Fruit fly (Drosophila melanogaster) whole organism, embryonic: ENCODE measurements around the gene CG15814.

Source experiments
- B-H2 ChIP-seq: fragments of 200-800 bp; sonication (Bioruptor generic); optimal IDR thresholded peaks from 2 replicates; lab custom pipeline; 2018; ENCODE audit warnings: missing biosample characterization, mild to moderate bottlenecking, missing genetic modification characterization
- Bteb2 ChIP-seq: fragments of 200-800 bp; sonication (Bioruptor generic); optimal IDR thresholded peaks from 2 replicates; lab custom pipeline; 2016; ENCODE audit warnings: missing biosample characterization, missing genetic modification characterization
- CG10543 ChIP-seq: fragments of 200-800 bp; sonication (Bioruptor generic); optimal IDR thresholded peaks from 3 replicates; lab custom pipeline; 2017; ENCODE audit warnings: missing biosample characterization, mild to moderate bottlenecking, missing genetic modification characterization, moderate library complexity
- CG11093 ChIP-seq: fragments of 200-800 bp; sonication (Bioruptor generic); IDR thresholded peaks from 3 replicates; pipeline ENCODE4 v1.3.6; 2022; ENCODE audit warnings: missing biosample characterization, missing genetic modification characterization
- CG11247 ChIP-seq: fragments of 200-800 bp; sonication (Bioruptor generic); IDR thresholded peaks from 2 replicates; pipeline ENCODE4 v1.3.6; 2022; ENCODE audit warnings: missing biosample characterization, missing genetic modification characterization
- CG11456 ChIP-seq: fragments of 200-800 bp; sonication (Bioruptor generic); IDR thresholded peaks from 3 replicates; pipeline ENCODE4 v1.3.6; 2022; ENCODE audit warnings: missing biosample characterization, missing genetic modification characterization
- CG12219 ChIP-seq: fragments of 200-800 bp; sonication (Bioruptor generic); optimal IDR thresholded peaks from 3 replicates; lab custom pipeline; 2018; ENCODE audit warnings: missing biosample characterization, mild to moderate bottlenecking, missing genetic modification characterization
- CG1602 ChIP-seq: fragments of 200-800 bp; sonication (Bioruptor generic); optimal IDR thresholded peaks from 3 replicates; lab custom pipeline; 2016; ENCODE audit warnings: missing biosample characterization, missing genetic modification characterization
- CG18599 ChIP-seq: fragments of 200-800 bp; sonication (Bioruptor generic); optimal IDR thresholded peaks from 3 replicates; lab custom pipeline; 2017; ENCODE audit warnings: missing biosample characterization, missing genetic modification characterization, mild to moderate bottlenecking, moderate library complexity, missing genetic modification reagents
- CG2116 ChIP-seq: fragments of 200-800 bp; sonication (Bioruptor generic); optimal IDR thresholded peaks from 3 replicates; lab custom pipeline; 2018; ENCODE audit warnings: missing biosample characterization, mild to moderate bottlenecking, missing genetic modification characterization
- CG2712 ChIP-seq: fragments of 200-800 bp; optimal IDR thresholded peaks from 3 replicates; lab custom pipeline; 2019; ENCODE audit warnings: missing biosample characterization, mild to moderate bottlenecking, missing genetic modification characterization, moderate library complexity
- CG33557 ChIP-seq: fragments of 200-800 bp; sonication (Bioruptor generic); optimal IDR thresholded peaks from 2 replicates; lab custom pipeline; 2019; ENCODE audit warnings: missing biosample characterization, mild to moderate bottlenecking, missing genetic modification characterization, moderate library complexity
- CG4854 ChIP-seq: fragments of 200-800 bp; sonication (Bioruptor generic); optimal IDR thresholded peaks from 2 replicates; lab custom pipeline; 2016; ENCODE audit warnings: missing biosample characterization, missing genetic modification characterization, inconsistent platforms
- CG6272 ChIP-seq: fragments of 200-800 bp; sonication (Bioruptor generic); IDR thresholded peaks from 2 replicates; pipeline ENCODE4 v1.3.6; 2022; ENCODE audit warnings: missing biosample characterization, missing genetic modification characterization
- CG6813 ChIP-seq: fragments of 200-800 bp; sonication (Bioruptor generic); optimal IDR thresholded peaks from 2 replicates; lab custom pipeline; 2017; ENCODE audit warnings: missing biosample characterization, missing genetic modification characterization, mild to moderate bottlenecking, moderate library complexity, missing genetic modification reagents
- CG7987 ChIP-seq: fragments of 200-800 bp; sonication (Bioruptor generic); optimal IDR thresholded peaks from 2 replicates; lab custom pipeline; 2018; ENCODE audit warnings: missing biosample characterization, mild to moderate bottlenecking, missing genetic modification characterization, moderate library complexity
- CG9215 ChIP-seq: fragments of 200-800 bp; sonication (Bioruptor generic); IDR thresholded peaks from 2 replicates; pipeline ENCODE4 v1.3.6; 2022; ENCODE audit warnings: missing biosample characterization, missing genetic modification characterization
- CrebB ChIP-seq: fragments of 200-800 bp; sonication (Bioruptor generic); optimal IDR thresholded peaks from 3 replicates; lab custom pipeline; 2018; ENCODE audit warnings: missing biosample characterization, mild to moderate bottlenecking, missing genetic modification characterization
- Dbx ChIP-seq: fragments of 200-800 bp; sonication (Bioruptor generic); IDR thresholded peaks from 3 replicates; pipeline ENCODE4 v1.3.6; 2022; ENCODE audit warnings: missing biosample characterization, missing genetic modification characterization
- Doc2 ChIP-seq: fragments of 200-800 bp; sonication (Bioruptor generic); IDR thresholded peaks from 2 replicates; pipeline ENCODE4 v1.3.6; 2022; ENCODE audit warnings: missing biosample characterization, missing genetic modification characterization
- Doc3 ChIP-seq: fragments of 200-800 bp; sonication (Bioruptor generic); IDR thresholded peaks from 3 replicates; pipeline ENCODE4 v1.3.6; 2022; ENCODE audit warnings: missing biosample characterization, missing genetic modification characterization; ENCODE audit not compliant: partially characterized antibody
- Gug ChIP-seq: fragments of 200-800 bp; sonication (Bioruptor generic); IDR thresholded peaks from 4 replicates; pipeline ENCODE4 v1.3.6; 2022; ENCODE audit warnings: missing biosample characterization, missing genetic modification characterization
- HLH54F ChIP-seq: fragments of 200-800 bp; sonication (Bioruptor generic); optimal IDR thresholded peaks from 3 replicates; lab custom pipeline; 2016; ENCODE audit warnings: missing biosample characterization, missing genetic modification characterization
- HLHmδ ChIP-seq: fragments of 200-800 bp; sonication (Bioruptor generic); optimal IDR thresholded peaks from 2 replicates; lab custom pipeline; 2018; ENCODE audit warnings: missing biosample characterization, mild to moderate bottlenecking, missing genetic modification characterization, moderate library complexity
- NC2β ChIP-seq: fragments of 200-800 bp; sonication (Bioruptor generic); optimal IDR thresholded peaks from 2 replicates; lab custom pipeline; 2016; ENCODE audit warnings: missing biosample characterization, missing genetic modification characterization
- Rx ChIP-seq: fragments of 200-800 bp; sonication (Bioruptor generic); IDR thresholded peaks from 2 replicates; pipeline ENCODE4 v1.3.6; 2022; ENCODE audit warnings: missing biosample characterization, missing genetic modification characterization
- Sin3A ChIP-seq: fragments of >200 bp; optimal IDR thresholded peaks from 2 replicates; lab custom pipeline; 2018
- Sox102F ChIP-seq: fragments of 200-800 bp; sonication (Bioruptor generic); optimal IDR thresholded peaks from 2 replicates; lab custom pipeline; 2018; ENCODE audit warnings: missing biosample characterization, mild to moderate bottlenecking, missing genetic modification characterization, moderate library complexity
- Spps ChIP-seq: fragments of 200-800 bp; sonication (Bioruptor generic); optimal IDR thresholded peaks from 2 replicates; lab custom pipeline; 2018; ENCODE audit warnings: missing biosample characterization, mild to moderate bottlenecking, missing genetic modification characterization
- Trl ChIP-seq, 3 experiments: fragments of >200 bp in 2 of 3; fragments of 200-800 bp in 1 of 3; sonication (Bioruptor generic) in 1 of 3; optimal IDR thresholded peaks; 2 replicates in 1 of 3; 3 replicates in 2 of 3; lab custom pipeline; 2016 to 2017; ENCODE audit warnings: missing biosample characterization in 1 of 3, missing genetic modification characterization in 1 of 3
- YL-1 ChIP-seq: fragments of 200-800 bp; sonication (Bioruptor generic); optimal IDR thresholded peaks from 3 replicates; lab custom pipeline; 2017; ENCODE audit warnings: missing biosample characterization, mild to moderate bottlenecking, missing genetic modification characterization
- ase ChIP-seq: fragments of 200-800 bp; sonication (Bioruptor generic); IDR thresholded peaks from 3 replicates; pipeline ENCODE4 v1.3.6; 2022; ENCODE audit warnings: missing biosample characterization, missing genetic modification characterization
- ash1 ChIP-seq: fragments of 200-800 bp; sonication (Bioruptor generic); optimal IDR thresholded peaks from 2 replicates; lab custom pipeline; 2018; ENCODE audit warnings: missing biosample characterization, mild to moderate bottlenecking, missing genetic modification characterization
- chn ChIP-seq: fragments of 200-800 bp; sonication (Bioruptor generic); optimal IDR thresholded peaks from 2 replicates; lab custom pipeline; 2016; ENCODE audit warnings: missing biosample characterization, missing genetic modification characterization
- ci ChIP-seq: fragments of 200-800 bp; sonication (Bioruptor generic); IDR thresholded peaks from 3 replicates; pipeline ENCODE4 v1.3.6; 2022; ENCODE audit warnings: missing biosample characterization, missing genetic modification characterization
- crp ChIP-seq, 2 experiments: fragments of 200-800 bp; sonication (Bioruptor generic); optimal IDR thresholded peaks; 2 replicates in 1 of 2; 3 replicates in 1 of 2; lab custom pipeline; 2017; ENCODE audit warnings: missing biosample characterization in 2 of 2, missing genetic modification characterization in 2 of 2, mild to moderate bottlenecking in 1 of 2, moderate library complexity in 1 of 2
- cwo ChIP-seq: fragments of 200-800 bp; sonication (Bioruptor generic); optimal IDR thresholded peaks from 3 replicates; lab custom pipeline; 2017; ENCODE audit warnings: missing biosample characterization, missing genetic modification characterization, mild to moderate bottlenecking, moderate library complexity, missing genetic modification reagents
- dan ChIP-seq: fragments of 200-800 bp; sonication (Bioruptor generic); IDR thresholded peaks from 2 replicates; pipeline ENCODE4 v1.3.6; 2022; ENCODE audit warnings: missing biosample characterization, missing genetic modification characterization
- dpn ChIP-seq, 2 experiments: fragments of 200-800 bp; sonication (Bioruptor generic); optimal IDR thresholded peaks; 3 replicates each; lab custom pipeline; 2016; ENCODE audit warnings: missing biosample characterization in 2 of 2, missing genetic modification characterization in 2 of 2
- gem ChIP-seq: fragments of 200-800 bp; sonication (Bioruptor generic); optimal IDR thresholded peaks from 2 replicates; lab custom pipeline; 2019; ENCODE audit warnings: missing biosample characterization, mild to moderate bottlenecking, missing genetic modification characterization, moderate library complexity
- hb ChIP-seq: fragments of 200-800 bp; sonication (Bioruptor generic); IDR thresholded peaks from 3 replicates; pipeline ENCODE4 v1.3.6; 2022; ENCODE audit warnings: missing biosample characterization, missing genetic modification characterization; ENCODE audit not compliant: partially characterized antibody
- hth ChIP-seq: fragments of >200 bp; optimal IDR thresholded peaks from 2 replicates; lab custom pipeline; 2017; ENCODE audit warnings: inconsistent platforms
- insv ChIP-seq, 2 experiments: fragments of 200-800 bp; sonication (Bioruptor generic); optimal IDR thresholded peaks; 3 replicates each; lab custom pipeline; 2016 to 2018; ENCODE audit warnings: missing biosample characterization in 2 of 2, missing genetic modification characterization in 2 of 2
- jumu ChIP-seq: fragments of 200-800 bp; sonication (Bioruptor generic); optimal IDR thresholded peaks from 3 replicates; lab custom pipeline; 2016; ENCODE audit warnings: missing biosample characterization, missing genetic modification characterization
- kah ChIP-seq: fragments of 200-800 bp; sonication (Bioruptor generic); optimal IDR thresholded peaks from 2 replicates; lab custom pipeline; 2018; ENCODE audit warnings: missing biosample characterization, mild to moderate bottlenecking, missing genetic modification characterization
- pita ChIP-seq: fragments of 200-800 bp; sonication (Bioruptor generic); optimal IDR thresholded peaks from 2 replicates; lab custom pipeline; 2017; ENCODE audit warnings: missing biosample characterization, mild to moderate bottlenecking, missing genetic modification characterization
- seq ChIP-seq: fragments of 200-800 bp; sonication (Bioruptor generic); IDR thresholded peaks from 2 replicates; pipeline ENCODE4 v1.3.6; 2022; ENCODE audit warnings: missing biosample characterization, missing genetic modification characterization
- so ChIP-seq: fragments of 200-800 bp; sonication (Bioruptor generic); IDR thresholded peaks from 3 replicates; pipeline ENCODE4 v1.3.6; 2022; ENCODE audit warnings: missing biosample characterization, missing genetic modification characterization
- wor ChIP-seq: fragments of 200-800 bp; sonication (Bioruptor generic); IDR thresholded peaks from 2 replicates; pipeline ENCODE4 v1.3.6; 2022; ENCODE audit warnings: missing biosample characterization, missing genetic modification characterization
- zfh2 ChIP-seq: fragments of 200-800 bp; sonication (Bioruptor generic); optimal IDR thresholded peaks from 2 replicates; lab custom pipeline; 2016; ENCODE audit warnings: missing biosample characterization, missing genetic modification characterization

The CG15814 gene

DNA sequence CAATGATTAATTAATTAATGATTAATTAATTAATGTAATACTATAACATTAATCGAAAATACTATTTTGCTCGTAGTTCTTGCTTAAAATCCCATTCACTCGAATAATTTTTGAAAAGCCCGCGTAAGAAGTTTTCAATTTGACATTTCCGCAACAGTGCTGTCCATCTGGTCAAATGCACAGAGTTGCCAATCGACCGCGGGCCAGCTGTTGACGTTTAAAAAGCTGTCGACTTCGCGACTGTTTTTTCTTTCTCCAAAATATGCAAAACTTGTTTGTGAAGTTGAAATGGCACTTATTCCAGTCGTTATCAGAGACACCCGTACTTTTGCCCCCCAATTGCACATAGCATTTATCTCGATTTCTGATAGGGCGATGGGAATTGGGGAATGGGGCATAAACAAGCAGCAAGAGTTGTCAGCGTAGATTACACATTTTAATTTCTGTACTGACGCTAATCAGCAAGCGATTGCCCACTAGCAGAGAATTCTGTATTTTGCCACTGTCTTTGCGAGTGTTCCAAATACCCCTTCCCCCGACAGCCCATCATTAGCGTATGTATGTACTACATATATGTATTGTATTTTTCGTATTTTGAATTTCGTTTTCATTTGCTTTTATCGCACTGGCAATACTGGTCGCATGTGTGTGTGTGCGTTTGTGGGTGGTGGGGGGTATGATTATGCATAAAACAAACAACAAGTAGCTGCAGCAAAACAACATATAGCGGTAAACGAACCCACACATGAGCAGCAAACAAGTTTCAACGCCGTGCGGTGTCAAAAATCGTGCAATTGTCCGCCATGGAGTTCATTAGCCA, 6.5 kb upstream of the CG15814 start, which contains the start of gene Srx (continued):
- TF ChIP-seq jumu (GFP tag; lab: Kevin White, UChicago) (no peak), CG4854 (GFP tag; lab: Kevin White, UChicago) (no peak), Spps (no peak), CG10543 (GFP tag; lab: Kevin White, UChicago) (peak; percentile 77), ase (GFP tag; lab: Robert Waterston, UW) (no peak), CG6813 (GFP tag; lab: Kevin White, UChicago) (no peak), cwo (GFP tag; lab: Kevin White, UChicago) (no peak), kah (GFP tag; lab: Kevin White, UChicago) (no peak), CG6272 (GFP tag; lab: Robert Waterston, UW) (no peak), Dbx (no peak), so (GFP tag; lab: Robert Waterston, UW) (0 out of 3 replicates have a peak, but pooled peaks have one; percentile 35), YL-1 (GFP tag; lab: Kevin White, UChicago) (no peak), CG11456 (GFP tag; lab: Robert Waterston, UW) (no peak), Trl (optimal IDR thresholded peaks at IDR 0.05; lab: Kevin White, UChicago) (no peak), Trl (GFP tag; optimal IDR thresholded peaks at IDR 0.05; lab: Kevin White, UChicago) (no peak), Doc3 (GFP tag; lab: Robert Waterston, UW) (no peak), CrebB (tag; lab: Kevin White, UChicago) (peak; percentile 13), Doc2 (no peak), hth (lab: Kevin White, UChicago) (no peak), CG2116 (peak; percentile 53), HLH54F (GFP tag; lab: Kevin White, UChicago) (peak; percentile 26), zfh2 (GFP tag; lab: Kevin White, UChicago) (peak; percentile 12), ci (GFP tag; lab: Robert Waterston, UW) (no peak), ash1 (GFP tag; lab: Kevin White, UChicago) (no peak), CG12219 (GFP tag; lab: Kevin White, UChicago) (no peak), wor (GFP tag; lab: Robert Waterston, UW) (no peak), Sox102F (GFP tag; lab: Kevin White, UChicago) (no peak), CG11247 (GFP tag; lab: Robert Waterston, UW) (no peak), Bteb2 (GFP tag; lab: Kevin White, UChicago) (no peak), NC2β (GFP tag; lab: Kevin White, UChicago) (no peak), CG18599 (GFP tag; lab: Kevin White, UChicago) (peak; percentile 60), insv (GFP tag; optimal IDR thresholded peaks at IDR 0.05; lab: Kevin White, UChicago) (peak in 1 of 2 experiments; percentile 4), chn (GFP tag; lab: Kevin White, UChicago) (no peak), CG2712 (no peak), Sin3A (lab: Kevin White, UChicago) (peak; percentile 11), CG7987 (GFP tag; lab: Kevin White, UChicago) (no peak), seq (GFP tag; lab: Robert Waterston, UW) (no peak), HLHmδ (GFP tag; lab: Kevin White, UChicago) (no peak), CG1602 (GFP tag; lab: Kevin White, UChicago) (no peak), gem (no peak), pita (GFP tag; lab: Kevin White, UChicago) (no peak), hb (no peak), B-H2 (GFP tag; lab: Kevin White, UChicago) (no peak), Rx (GFP tag; lab: Robert Waterston, UW) (no peak), CG9215 (GFP tag; lab: Robert Waterston, UW) (peak; percentile 37; the same call in 1 of the 2 replicates), CG11093 (GFP tag; lab: Robert Waterston, UW) (no peak), crp (GFP tag; optimal IDR thresholded peaks at IDR 0.05; lab: Kevin White, UChicago) (peak in 1 of 2 experiments; percentile 75), CG33557 (GFP tag; lab: Kevin White, UChicago) (no peak), dan (GFP tag; lab: Robert Waterston, UW) (no peak), dpn (GFP tag; optimal IDR thresholded peaks at IDR 0.05; lab: Kevin White, UChicago) (peak in 1 of 2 experiments; percentile 33), Gug (GFP tag; lab: Robert Waterston, UW) (no peak)
